Fruit fly (Drosophila melanogaster): ENCODE measurements around the gene Ptp10D.

DNA sequence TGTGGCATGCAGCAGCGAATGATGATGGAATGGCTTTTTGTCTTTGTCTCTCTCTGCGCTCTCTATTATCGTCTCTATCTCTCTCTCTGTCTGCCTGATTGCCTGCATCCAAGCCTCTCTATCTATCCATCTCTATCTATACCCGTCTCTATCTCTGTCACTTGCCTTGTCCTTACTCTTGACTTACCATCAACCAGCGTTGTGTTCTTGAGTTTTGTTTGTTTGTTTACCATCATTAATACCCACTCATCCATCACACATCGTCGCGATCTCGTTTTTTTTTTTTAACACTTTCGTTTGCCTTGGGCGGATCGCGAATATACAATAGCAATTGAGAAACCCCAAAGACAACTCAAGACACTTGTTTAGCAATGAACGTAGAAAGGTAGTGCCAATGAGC, 67.9 kb downstream of the Ptp10D start:
- TF ChIP-seq Pif1A (GFP tag; optimal IDR thresholded peaks at IDR 0.05) (no peak), fd96Ca (GFP tag; IDR thresholded peaks at IDR 0.05) (no peak), CG12605 (GFP tag; IDR thresholded peaks at IDR 0.05) (no peak), Snoo (tag; optimal IDR thresholded peaks at IDR 0.05) (no peak), Ets98B (GFP tag; IDR thresholded peaks at IDR 0.05) (no peak), CG4496 (GFP tag; IDR thresholded peaks at IDR 0.05) (no peak), EcR (GFP tag; optimal IDR thresholded peaks at IDR 0.05) (peak; percentile 80), gl (tag; optimal IDR thresholded peaks at IDR 0.05) (no peak), CG13204 (GFP tag; optimal IDR thresholded peaks at IDR 0.05) (no peak), CG15710 (tag; optimal IDR thresholded peaks at IDR 0.05) (no peak), CG34367 (tag; optimal IDR thresholded peaks at IDR 0.05) (no peak)

Data from whole organism, pupa.